Fruit fly (Drosophila melanogaster): Measurements from ENCODE around the gene CG32236.

CG32236 gene

dm6 chr3L:4619497-4620211 is 47.5 kb downstream of the CG32236 start:
- no peak for TF ChIP-seq noc (tag; optimal IDR thresholded peaks at IDR 0.05)

dm6 chr3L:4618865-4619496 is 48.2 kb downstream of the CG32236 start:
- TF ChIP-seq noc (tag; optimal IDR thresholded peaks at IDR 0.05) = no peak
